Worm (Caenorhabditis elegans): Measurements from ENCODE around the gene Y113G7B.28.

Y113G7B.28 gene

DNA sequence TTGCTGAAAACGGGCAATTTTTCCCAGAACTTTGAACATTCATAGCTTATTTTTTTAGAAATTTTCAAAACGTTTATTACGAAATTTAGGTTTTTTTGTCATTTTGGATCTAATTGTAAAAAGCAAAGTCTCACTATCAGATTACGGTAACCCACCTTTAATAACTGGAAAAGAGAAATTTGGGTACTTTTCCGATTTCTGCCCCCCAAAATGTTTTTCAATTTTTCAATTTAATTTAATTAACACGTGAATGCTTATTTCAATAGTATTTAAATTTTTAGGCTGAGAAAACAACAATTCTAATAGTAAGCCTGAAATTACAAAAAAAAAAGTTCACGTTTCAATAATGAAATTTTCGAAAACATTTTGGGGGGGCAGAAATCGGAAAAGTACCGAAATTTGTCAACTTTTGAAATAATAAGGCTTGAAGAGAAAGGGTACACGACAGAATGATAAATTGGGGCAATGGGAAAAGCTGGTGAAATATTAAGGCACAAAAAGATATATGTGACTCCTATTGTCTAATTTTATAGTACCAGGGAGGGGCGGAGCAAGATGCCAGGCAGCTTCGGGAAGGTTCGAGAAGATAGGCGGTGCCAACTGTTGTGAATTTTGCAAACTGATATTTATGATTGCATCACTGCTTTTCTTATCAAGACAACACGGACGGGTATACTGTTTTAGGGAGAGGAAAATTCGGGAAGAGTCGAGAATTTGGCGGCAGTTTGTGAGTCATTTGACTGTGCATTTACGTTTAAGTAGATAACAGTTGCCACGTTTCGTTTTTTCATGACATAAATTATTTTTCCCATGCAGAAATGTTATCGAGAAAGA lies 31.5 kb upstream of the Y113G7B.28 start, which contains the start of gene F19B2.5 (continued):
- TF ChIP-seq lsy-2 (tag; optimal IDR thresholded peaks at IDR 0.05), result peak in 1 of 2 experiments; percentile 35
- no peak for TF ChIP-seq egl-27 (tag; optimal IDR thresholded peaks at IDR 0.05)
- TF ChIP-seq elt-1 (tag; optimal IDR thresholded peaks at IDR 0.05), result no peak
- TF ChIP-seq nhr-23 (tag; optimal IDR thresholded peaks at IDR 0.05), result no peak
- TF ChIP-seq elt-3 (tag; optimal IDR thresholded peaks at IDR 0.05), result no peak
- TF ChIP-seq nhr-10 (tag; optimal IDR thresholded peaks at IDR 0.05), result peak; percentile 6
- TF ChIP-seq zag-1 (tag; optimal IDR thresholded peaks at IDR 0.05), result no peak
- TF ChIP-seq nhr-129 (tag; optimal IDR thresholded peaks at IDR 0.05), result peak; percentile 43
- no peak for TF ChIP-seq nhr-12 (tag; optimal IDR thresholded peaks at IDR 0.05)
- TF ChIP-seq ceh-16 (tag; optimal IDR thresholded peaks at IDR 0.05), result no peak
- no peak for TF ChIP-seq ztf-1 (GFP tag; conservative IDR thresholded peaks at IDR 0.05)
- TF ChIP-seq lin-13 (GFP tag; optimal IDR thresholded peaks at IDR 0.05), result no peak
- TF ChIP-seq gmeb-1 (tag; optimal IDR thresholded peaks at IDR 0.05), result peak; percentile 63
- TF ChIP-seq alr-1 (tag; optimal IDR thresholded peaks at IDR 0.05), result no peak
- TF ChIP-seq ztf-4 (tag; optimal IDR thresholded peaks at IDR 0.05), result no peak

DNA sequence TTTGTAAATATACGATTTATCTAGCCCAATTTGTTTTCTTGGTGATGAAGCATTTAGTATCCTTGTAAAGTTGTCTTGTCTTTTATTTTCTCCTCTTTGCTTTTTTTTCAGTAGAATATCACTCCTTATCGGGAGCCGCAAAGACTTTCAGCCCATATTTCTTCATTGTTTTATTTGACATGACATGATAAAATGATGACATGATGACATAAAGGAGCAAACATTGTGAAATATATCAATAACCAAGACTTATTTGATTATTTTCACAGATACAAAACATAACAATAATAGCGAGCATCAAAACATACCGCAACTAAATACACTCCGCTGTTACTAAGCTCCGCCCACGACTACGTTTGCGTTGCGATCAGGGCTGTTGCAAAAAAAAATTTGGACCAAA lies 30.0 kb upstream of the Y113G7B.28 start:
- TF ChIP-seq mab-5 (tag; optimal IDR thresholded peaks at IDR 0.05) (no peak), skn-1 (tag; optimal IDR thresholded peaks at IDR 0.05) (peak; percentile 86), fos-1 (tag; optimal IDR thresholded peaks at IDR 0.05) (peak; percentile 8), elt-3 (tag; optimal IDR thresholded peaks at IDR 0.05) (no peak), crh-2 (tag; optimal IDR thresholded peaks at IDR 0.05) (no peak)

DNA sequence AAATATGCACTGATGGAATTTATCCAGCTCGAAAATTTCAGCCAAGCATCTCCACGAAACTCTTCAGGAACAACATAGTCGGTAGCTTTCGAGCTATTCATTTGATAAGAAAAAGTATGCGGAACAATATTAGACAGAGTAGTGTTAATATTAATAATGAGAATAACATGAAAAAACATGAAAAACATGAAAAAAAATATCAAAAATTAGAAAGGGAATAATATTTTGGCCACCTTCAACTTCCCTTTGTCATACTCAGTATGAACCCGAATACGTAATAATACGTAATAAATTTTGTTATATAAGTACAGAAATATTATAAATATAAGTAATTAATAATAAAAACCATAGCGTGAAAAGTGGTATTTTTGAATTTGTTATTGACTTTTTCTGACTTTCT lies 23.8 kb upstream of the Y113G7B.28 start, which contains the start of gene srw-39:
TSS of gene srw-39 (minus strand) at position 101 of the 400 bp plus-strand sequence.
- TF ChIP-seq aly-2 (tag; optimal IDR thresholded peaks at IDR 0.05), result no peak

DNA sequence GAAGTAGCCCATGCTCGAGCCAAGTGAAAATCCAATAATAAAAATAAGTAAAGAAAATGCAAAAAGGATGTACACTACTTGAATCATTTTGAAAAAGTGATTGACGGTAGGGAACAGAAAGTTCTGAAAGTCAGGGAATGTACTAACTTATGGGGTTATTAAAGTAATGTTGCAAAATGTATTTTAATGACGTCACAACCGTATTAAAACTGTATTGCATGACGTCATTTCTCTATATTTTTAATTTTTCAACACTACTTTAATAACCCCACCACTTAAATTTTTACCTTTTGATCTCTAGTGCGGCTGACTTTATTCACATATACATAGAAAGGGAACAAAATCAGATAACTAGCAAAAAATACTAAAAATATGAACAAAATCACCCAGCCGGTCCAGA lies 13.5 kb upstream of the Y113G7B.28 start:
- TF ChIP-seq unc-55 (GFP tag; optimal IDR thresholded peaks at IDR 0.05) (no peak), sma-9 (GFP tag; optimal IDR thresholded peaks at IDR 0.05) (no peak), sma-9 (tag; optimal IDR thresholded peaks at IDR 0.05) (no peak), lsy-2 (tag; optimal IDR thresholded peaks at IDR 0.05) (no peak), elt-1 (tag; optimal IDR thresholded peaks at IDR 0.05) (no peak), aly-2 (tag; optimal IDR thresholded peaks at IDR 0.05) (no peak), Y55F3AM.14 (GFP tag; optimal IDR thresholded peaks at IDR 0.05) (no peak), egl-27 (tag; optimal IDR thresholded peaks at IDR 0.05) (no peak), lin-39 (tag; optimal IDR thresholded peaks at IDR 0.05) (no peak), blmp-1 (tag; optimal IDR thresholded peaks at IDR 0.05; ENCODE audit: insufficient read depth) (no peak), peb-1 (tag; optimal IDR thresholded peaks at IDR 0.05) (no peak), R02D3.7 (tag; optimal IDR thresholded peaks at IDR 0.05) (no peak), crh-2 (tag; optimal IDR thresholded peaks at IDR 0.05) (no peak), ztf-11 (tag; optimal IDR thresholded peaks at IDR 0.05) (no peak), unc-39 (tag; optimal IDR thresholded peaks at IDR 0.05) (no peak), mdl-1 (tag; optimal IDR thresholded peaks at IDR 0.05) (no peak)

DNA sequence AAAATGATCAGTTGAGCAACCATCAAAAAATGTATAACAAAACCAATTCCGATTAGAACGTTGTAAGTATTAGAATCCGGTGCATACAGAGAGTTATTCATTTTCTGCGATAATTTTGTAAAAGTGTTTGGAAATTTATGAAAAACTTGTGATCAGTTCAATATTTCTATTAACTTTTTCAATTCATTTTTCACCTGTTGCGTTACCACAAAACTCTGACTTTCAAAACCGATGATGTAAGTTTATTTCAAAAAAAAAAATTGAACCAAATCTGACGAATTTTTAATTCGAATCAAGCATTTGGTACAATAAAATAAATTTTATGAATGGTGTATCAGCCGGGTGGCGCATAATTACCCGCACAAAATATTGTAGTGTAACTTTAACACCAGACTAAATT lies 9.2 kb upstream of the Y113G7B.28 start, which contains the start of gene srz-16:
TSS of gene srz-16 (minus strand) at position 101 of the 400 bp plus-strand sequence.
- TF ChIP-seq unc-39 (tag; optimal IDR thresholded peaks at IDR 0.05), result no peak
- TF ChIP-seq nhr-21 (tag; optimal IDR thresholded peaks at IDR 0.05), result no peak
- no peak for TF ChIP-seq F13H6.1 (tag; optimal IDR thresholded peaks at IDR 0.05)
- TF ChIP-seq nhr-10 (tag; optimal IDR thresholded peaks at IDR 0.05), result no peak
- TF ChIP-seq mbf-1 (tag; optimal IDR thresholded peaks at IDR 0.05), result no peak
- TF ChIP-seq nhr-12 (tag; optimal IDR thresholded peaks at IDR 0.05), result no peak
- no peak for TF ChIP-seq ceh-16 (tag; optimal IDR thresholded peaks at IDR 0.05)
- no peak for TF ChIP-seq ztf-11 (tag; optimal IDR thresholded peaks at IDR 0.05)
- TF ChIP-seq nhr-23 (tag; optimal IDR thresholded peaks at IDR 0.05), result no peak
- no peak for TF ChIP-seq snpc-4 (tag; optimal IDR thresholded peaks at IDR 0.05)
- TF ChIP-seq sma-9 (GFP tag; optimal IDR thresholded peaks at IDR 0.05), result no peak
- no peak for TF ChIP-seq sma-9 (tag; optimal IDR thresholded peaks at IDR 0.05)
- no peak for TF ChIP-seq nhr-25 (tag; optimal IDR thresholded peaks at IDR 0.05)
- TF ChIP-seq crh-2 (tag; optimal IDR thresholded peaks at IDR 0.05), result no peak
- TF ChIP-seq lin-11 (tag; optimal IDR thresholded peaks at IDR 0.05), result no peak
- TF ChIP-seq lin-39 (tag; optimal IDR thresholded peaks at IDR 0.05), result no peak
- TF ChIP-seq elt-3 (tag; optimal IDR thresholded peaks at IDR 0.05), result no peak
- TF ChIP-seq elt-1 (tag; optimal IDR thresholded peaks at IDR 0.05), result no peak
- TF ChIP-seq unc-55 (GFP tag; optimal IDR thresholded peaks at IDR 0.05), result no peak
- no peak for TF ChIP-seq blmp-1 (tag; optimal IDR thresholded peaks at IDR 0.05; ENCODE audit: insufficient read depth)
